Worm (Caenorhabditis elegans) whole organism, L3 larva: ENCODE measurements around the gene aqp-11.

Experiments
- R02D3.7 ChIP-seq: fragments of 150-350 bp; optimal IDR thresholded peaks from 2 replicates; lab custom pipeline; 2014; ENCODE audit warnings: missing biosample characterization, missing genetic modification characterization
- ZK546.5 ChIP-seq: sonication (generic microtip); optimal IDR thresholded peaks from 2 replicates; lab custom pipeline; 2017; ENCODE audit warnings: missing biosample characterization, missing genetic modification characterization
- aly-2 ChIP-seq: fragments of 150-350 bp; optimal IDR thresholded peaks from 2 replicates; lab custom pipeline; 2014; ENCODE audit warnings: missing biosample characterization, missing genetic modification characterization
- ceh-16 ChIP-seq: sonication (generic microtip); optimal IDR thresholded peaks from 2 replicates; lab custom pipeline; 2017; ENCODE audit warnings: missing biosample characterization, missing genetic modification characterization
- ceh-28 ChIP-seq: fragments of 150-350 bp; optimal IDR thresholded peaks from 2 replicates; lab custom pipeline; 2014; ENCODE audit warnings: missing biosample characterization, missing genetic modification reagents, missing genetic modification characterization
- ceh-82 ChIP-seq: fragments of 150-350 bp; optimal IDR thresholded peaks from 2 replicates; lab custom pipeline; 2014; ENCODE audit warnings: missing biosample characterization, missing genetic modification characterization
- ceh-9 ChIP-seq: sonication (generic microtip); optimal IDR thresholded peaks from 2 replicates; lab custom pipeline; 2018; ENCODE audit warnings: missing biosample characterization, missing genetic modification characterization
- daf-12 ChIP-seq: fragments of 150-350 bp; optimal IDR thresholded peaks from 2 replicates; lab custom pipeline; 2014; ENCODE audit warnings: missing biosample characterization, missing genetic modification reagents, missing genetic modification characterization
- egl-27 ChIP-seq: sonication (generic microtip); optimal IDR thresholded peaks from 4 replicates; lab custom pipeline; 2017; ENCODE audit warnings: missing biosample characterization, missing genetic modification reagents, missing genetic modification characterization
- elt-1 ChIP-seq: fragments of 150-350 bp; optimal IDR thresholded peaks from 2 replicates; lab custom pipeline; 2014; ENCODE audit warnings: missing biosample characterization, missing genetic modification characterization
- elt-2 ChIP-seq: sonication (generic microtip); optimal IDR thresholded peaks from 2 replicates; lab custom pipeline; 2016; ENCODE audit warnings: missing genetic modification reagents, mild to moderate bottlenecking, missing genetic modification characterization, missing compliant biosample characterization
- elt-3 ChIP-seq, 3 experiments: fragments of 150-350 bp in 1 of 3; sonication (generic microtip) in 2 of 3; optimal IDR thresholded peaks; 2 replicates in 2 of 3; 4 replicates in 1 of 3; lab custom pipeline; 2014 to 2017; ENCODE audit warnings: missing biosample characterization in 3 of 3, missing genetic modification characterization in 3 of 3
- eor-1 ChIP-seq, 2 experiments: fragments of 150-350 bp; optimal IDR thresholded peaks; 2 replicates each; lab custom pipeline; 2014 to 2018; ENCODE audit warnings: missing biosample characterization in 2 of 2, missing genetic modification characterization in 2 of 2
- fkh-10 ChIP-seq: sonication (generic microtip); optimal IDR thresholded peaks from 2 replicates; lab custom pipeline; 2017; ENCODE audit warnings: missing biosample characterization, missing genetic modification reagents, missing genetic modification characterization
- hmg-11 ChIP-seq: sonication (generic microtip); optimal IDR thresholded peaks from 2 replicates; lab custom pipeline; 2016; ENCODE audit warnings: missing genetic modification characterization, missing compliant biosample characterization
- lin-15B ChIP-seq: fragments of 150-350 bp; optimal IDR thresholded peaks from 2 replicates; lab custom pipeline; 2014; ENCODE audit warnings: missing biosample characterization, missing genetic modification characterization
- lsy-12 ChIP-seq: sonication (generic microtip); optimal IDR thresholded peaks from 2 replicates; lab custom pipeline; 2016; ENCODE audit warnings: mild to moderate bottlenecking, missing genetic modification characterization, missing compliant biosample characterization
- nhr-11 ChIP-seq: fragments of 150-350 bp; optimal IDR thresholded peaks from 2 replicates; lab custom pipeline; 2014; ENCODE audit warnings: missing biosample characterization, missing genetic modification characterization
- nhr-25 ChIP-seq: sonication (generic microtip); optimal IDR thresholded peaks from 2 replicates; lab custom pipeline; 2017; ENCODE audit warnings: missing biosample characterization, missing genetic modification characterization
- nhr-67 ChIP-seq: fragments of 150-350 bp; optimal IDR thresholded peaks from 2 replicates; lab custom pipeline; 2014; ENCODE audit warnings: missing biosample characterization, missing genetic modification characterization
- nhr-76 ChIP-seq: fragments of 150-350 bp; sonication (generic microtip); optimal IDR thresholded peaks from 5 replicates; lab custom pipeline; 2014; ENCODE audit warnings: missing biosample characterization, missing genetic modification characterization
- nhr-77 ChIP-seq: fragments of 150-350 bp; optimal IDR thresholded peaks from 2 replicates; lab custom pipeline; 2014; ENCODE audit warnings: missing biosample characterization, missing genetic modification characterization
- pha-4 ChIP-seq: fragments of 150-350 bp; optimal IDR thresholded peaks from 2 replicates; lab custom pipeline; 2014; ENCODE audit warnings: missing biosample characterization, missing genetic modification reagents, missing genetic modification characterization
- pqm-1 ChIP-seq: fragments of 150-350 bp; optimal IDR thresholded peaks from 2 replicates; lab custom pipeline; 2017; ENCODE audit warnings: missing biosample characterization, missing genetic modification characterization, inconsistent platforms
- skn-1 ChIP-seq: fragments of 150-350 bp; optimal IDR thresholded peaks from 2 replicates; lab custom pipeline; 2014; ENCODE audit warnings: missing biosample characterization, missing genetic modification characterization
- snpc-4 ChIP-seq: fragments of 150-350 bp; optimal IDR thresholded peaks from 2 replicates; lab custom pipeline; 2014; ENCODE audit warnings: missing biosample characterization, missing genetic modification characterization
- unc-39 ChIP-seq: sonication (generic microtip); optimal IDR thresholded peaks from 4 replicates; lab custom pipeline; 2017; ENCODE audit warnings: missing biosample characterization, missing genetic modification characterization
- unc-62 ChIP-seq: fragments of 150-350 bp; sonication (generic microtip); optimal IDR thresholded peaks from 4 replicates; lab custom pipeline; 2014; ENCODE audit warnings: missing biosample characterization, missing genetic modification reagents, missing genetic modification characterization
- zag-1 ChIP-seq: fragments of 150-350 bp; optimal IDR thresholded peaks from 2 replicates; lab custom pipeline; 2014; ENCODE audit warnings: missing biosample characterization, missing genetic modification characterization
- ztf-11 ChIP-seq: fragments of 150-350 bp; optimal IDR thresholded peaks from 2 replicates; lab custom pipeline; 2014; ENCODE audit warnings: missing biosample characterization, missing genetic modification characterization

Gene aqp-11

DNA sequence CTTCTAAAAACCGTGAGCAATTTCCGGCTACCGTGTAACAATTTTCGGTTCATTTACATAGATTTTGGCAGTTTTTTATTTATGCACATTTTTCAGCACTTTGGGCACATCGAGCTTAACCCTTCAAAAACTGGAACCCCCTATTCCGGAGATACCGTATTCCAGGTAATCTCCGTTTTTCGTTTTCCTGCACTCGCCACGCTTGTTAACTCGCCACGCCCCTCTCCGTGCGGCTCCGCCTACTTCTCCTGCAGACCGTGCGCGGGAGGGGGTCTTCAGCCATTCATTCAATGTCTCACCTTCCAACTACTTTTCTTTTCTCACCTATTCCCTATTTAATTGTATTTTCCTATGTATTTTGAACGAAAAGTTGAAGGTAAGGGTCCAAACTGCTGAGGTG lies 13.0 kb upstream of the aqp-11 start:
- TF ChIP-seq snpc-4: no peak
- no peak for TF ChIP-seq daf-12 (tag; lab: Kevin White, UChicago)
- TF ChIP-seq R02D3.7 (tag; lab: Kevin White, UChicago): no peak
- TF ChIP-seq unc-39 (tag; lab: Kevin White, UChicago): no peak
- TF ChIP-seq hmg-11 (tag; lab: Kevin White, UChicago): no peak
- TF ChIP-seq ceh-28 (tag; lab: Kevin White, UChicago): no peak
- TF ChIP-seq elt-3 (tag; optimal IDR thresholded peaks at IDR 0.05; lab: Kevin White, UChicago): no peak
- no peak for TF ChIP-seq nhr-25
- no peak for TF ChIP-seq nhr-76 (tag; lab: Kevin White, UChicago)
- no peak for TF ChIP-seq pqm-1 (tag; lab: Kevin White, UChicago)
- no peak for TF ChIP-seq unc-62 (GFP tag; lab: Kevin White, UChicago)
- TF ChIP-seq zag-1 (tag; lab: Kevin White, UChicago): no peak
- TF ChIP-seq nhr-77 (tag; lab: Kevin White, UChicago): no peak
- TF ChIP-seq nhr-67 (tag; lab: Kevin White, UChicago): no peak
- no peak for TF ChIP-seq aly-2 (tag; lab: Kevin White, UChicago)

DNA sequence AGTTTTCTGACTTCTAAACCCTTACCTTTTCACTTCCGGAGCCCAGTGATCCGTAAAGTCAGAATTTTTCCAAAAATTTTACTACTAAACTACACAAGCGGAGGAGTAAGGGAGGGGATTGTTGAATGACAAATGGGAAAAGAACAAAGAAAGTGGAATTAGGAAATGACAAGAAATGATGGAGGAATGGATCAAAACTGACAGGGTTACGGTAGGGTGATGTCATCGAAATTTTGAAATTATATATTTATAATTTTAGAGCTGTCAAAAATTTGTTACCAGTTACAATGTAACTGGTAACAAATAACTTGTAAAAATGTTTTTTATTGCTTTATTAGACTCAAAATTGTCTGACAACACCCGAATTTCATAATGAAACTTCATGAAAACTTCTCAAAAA lies 6.7 kb upstream of the aqp-11 start:
- TF ChIP-seq unc-62 (GFP tag; lab: Kevin White, UChicago) (peak; percentile 6), hmg-11 (tag; lab: Kevin White, UChicago) (no peak), eor-1 (tag; optimal IDR thresholded peaks at IDR 0.05; lab: Kevin White, UChicago) (no peak), ztf-11 (tag; lab: Kevin White, UChicago) (no peak)

DNA sequence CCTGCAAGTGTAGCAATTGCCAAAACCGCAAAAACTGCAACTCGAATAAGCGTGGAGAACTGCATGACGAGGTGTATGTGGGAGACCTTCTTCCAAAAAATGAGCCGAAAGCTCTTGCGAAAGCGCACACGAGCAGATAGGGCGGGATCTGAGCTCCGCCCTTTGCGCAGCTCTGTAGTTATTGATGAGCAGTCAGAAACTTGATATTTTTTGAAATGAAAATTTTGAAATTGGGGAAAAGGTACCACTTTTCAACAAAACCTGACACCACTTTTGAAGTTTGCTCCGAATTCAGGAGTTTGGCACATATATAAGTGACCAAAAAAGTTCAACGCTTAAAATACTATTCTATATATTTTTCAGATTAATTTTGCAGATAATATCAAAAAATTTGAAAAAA lies 5.3 kb upstream of the aqp-11 start, which contains the start of gene flp-15:
TSS of gene flp-15 (minus strand) at position 101 of the 400 bp plus-strand sequence.
- no peak for TF ChIP-seq ceh-16 (tag; lab: Kevin White, UChicago)
- TF ChIP-seq pqm-1 (tag; lab: Kevin White, UChicago): no peak
- TF ChIP-seq aly-2 (tag; lab: Kevin White, UChicago): no peak
- TF ChIP-seq fkh-10 (GFP tag; lab: Kevin White, UChicago): no peak
- no peak for TF ChIP-seq ceh-9 (tag; lab: Kevin White, UChicago)
- TF ChIP-seq nhr-11 (tag; lab: Kevin White, UChicago): no peak
- TF ChIP-seq nhr-76 (tag; lab: Kevin White, UChicago): no peak
- TF ChIP-seq ceh-82 (tag; lab: Kevin White, UChicago): no peak
- no peak for TF ChIP-seq unc-62 (GFP tag; lab: Kevin White, UChicago)
- no peak for TF ChIP-seq nhr-67 (tag; lab: Kevin White, UChicago)
- TF ChIP-seq skn-1 (tag; lab: Kevin White, UChicago): no peak

DNA sequence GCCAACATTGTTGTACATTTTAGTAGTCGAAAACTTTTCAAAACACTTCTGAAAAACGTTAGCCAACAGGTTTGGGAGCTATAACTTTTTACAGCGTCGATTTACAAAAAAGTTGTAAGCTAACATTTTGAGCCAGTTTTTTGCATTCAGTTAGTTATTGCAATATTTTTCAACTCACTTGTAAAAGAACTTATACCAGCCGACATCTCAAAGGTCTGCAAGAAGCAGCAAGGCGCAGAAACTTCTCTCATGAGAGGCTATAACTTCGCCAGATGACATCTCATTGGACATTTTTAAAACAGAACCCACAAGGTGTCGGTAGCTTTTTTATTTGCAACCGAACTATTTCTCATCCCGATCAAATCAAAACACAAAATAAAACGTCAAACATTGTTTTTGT lies 3.6 kb upstream of the aqp-11 start:
- TF ChIP-seq skn-1 (tag; lab: Kevin White, UChicago): no peak
- no peak for TF ChIP-seq elt-1 (tag; lab: Kevin White, UChicago)
- no peak for TF ChIP-seq nhr-67 (tag; lab: Kevin White, UChicago)
- TF ChIP-seq ceh-9 (tag; lab: Kevin White, UChicago): no peak
- no peak for TF ChIP-seq lin-15B (tag; lab: Kevin White, UChicago)

DNA sequence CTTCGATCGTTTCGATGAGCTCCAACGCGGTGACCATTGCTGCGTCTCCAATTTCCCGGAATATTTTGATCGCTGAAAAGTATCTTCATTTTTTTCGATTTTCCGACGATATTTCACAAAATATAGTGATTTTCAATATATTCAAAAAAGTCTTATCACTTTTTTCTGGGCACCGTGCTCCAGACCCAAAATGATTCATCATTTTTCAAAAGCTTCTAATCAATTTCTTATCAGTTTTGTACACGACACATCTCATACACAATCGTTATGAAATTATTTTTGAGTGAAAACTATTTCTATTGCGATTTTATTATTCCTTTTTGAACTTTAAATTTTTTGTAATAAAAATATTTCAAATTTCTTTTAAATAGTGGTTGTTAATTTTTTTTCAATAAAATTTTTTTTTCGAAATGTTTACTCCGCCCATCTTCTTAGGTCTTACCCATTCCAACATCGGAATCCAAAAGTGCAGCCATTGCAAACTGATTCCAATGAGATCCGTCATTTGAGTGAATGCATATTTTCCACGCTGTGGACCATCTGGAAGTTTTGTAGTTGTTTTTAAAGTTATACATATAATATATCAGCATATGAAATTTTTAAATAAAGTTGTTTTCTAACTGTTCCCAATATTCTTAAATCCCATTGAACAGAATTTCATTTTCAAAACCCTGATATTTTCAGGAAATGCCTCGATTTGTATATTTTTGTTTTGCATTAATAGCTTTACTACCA lies 5.8 kb downstream of the aqp-11 start, which contains the start of gene sid-2:
TSS of gene sid-2 (plus strand) at position 685 of the 735 bp plus-strand sequence.
- TF ChIP-seq unc-39 (tag; lab: Kevin White, UChicago) (no peak), elt-2 (tag; lab: Kevin White, UChicago) (peak; percentile 78), pqm-1 (tag; lab: Kevin White, UChicago) (peak; percentile 57), pha-4 (peak; percentile 39)

DNA sequence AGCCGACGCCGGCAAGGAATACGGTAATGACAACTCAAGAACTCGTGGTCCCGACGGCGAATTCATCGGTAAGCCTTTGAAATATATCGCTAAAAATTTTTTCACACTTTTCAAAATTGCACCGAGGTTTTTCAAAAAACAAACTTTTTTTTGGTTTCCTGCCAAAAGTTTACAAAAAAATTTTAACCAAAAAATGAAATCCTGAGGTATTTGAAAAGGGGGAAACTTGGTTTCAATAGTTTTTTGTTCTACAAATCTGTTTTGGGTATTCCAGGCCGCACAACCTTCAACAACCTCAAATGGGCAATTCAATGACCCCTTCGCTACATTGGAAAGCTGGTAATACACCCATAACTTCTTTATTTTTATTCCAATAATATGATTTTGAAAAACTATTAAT lies 8.9 kb downstream of the aqp-11 start:
- no peak for TF ChIP-seq skn-1 (tag; lab: Kevin White, UChicago)

DNA sequence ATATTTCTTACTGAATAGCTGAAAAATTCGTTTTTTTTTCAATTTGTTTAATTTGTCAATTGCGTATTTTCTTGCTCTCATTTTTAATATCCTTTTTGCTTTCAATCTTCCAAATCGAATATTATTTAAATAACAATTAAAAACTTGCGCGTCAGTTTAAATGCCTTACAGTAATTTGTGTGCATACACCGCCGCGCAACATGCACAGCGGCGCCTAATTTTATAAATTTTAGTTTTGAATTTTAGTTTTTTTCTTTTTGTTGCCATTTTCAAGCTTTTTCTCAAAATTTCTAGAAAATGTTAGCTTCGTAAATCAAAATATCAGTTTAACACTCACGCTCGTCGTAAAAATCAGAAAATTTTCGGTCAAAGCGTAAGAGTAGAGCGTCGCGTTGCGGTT lies 10.2 kb downstream of the aqp-11 start:
- no peak for TF ChIP-seq egl-27 (tag; lab: Kevin White, UChicago)
- no peak for TF ChIP-seq ZK546.5 (tag; lab: Kevin White, UChicago)
- TF ChIP-seq lsy-12 (tag; lab: Kevin White, UChicago): no peak
